Fruit fly (Drosophila melanogaster) whole organism, wandering third instar larva: ENCODE measurements around the gene rost.

Experiments
- Hnf4 ChIP-seq: fragments of 200-800 bp; sonication (Bioruptor generic); optimal IDR thresholded peaks from 2 replicates; lab custom pipeline; 2016; ENCODE audit warnings: missing biosample characterization, mild to moderate bottlenecking, missing genetic modification characterization
- Myc ChIP-seq: fragments of >200 bp; optimal IDR thresholded peaks from 2 replicates; lab custom pipeline; 2017
- OdsH ChIP-seq: fragments of 200-800 bp; sonication (Bioruptor generic); optimal IDR thresholded peaks from 2 replicates; lab custom pipeline; 2016; ENCODE audit warnings: missing biosample characterization, mild to moderate bottlenecking, missing genetic modification characterization
- pan ChIP-seq: fragments of >200 bp; optimal IDR thresholded peaks from 2 replicates; lab custom pipeline; 2017

- no peak for TF ChIP-seq Myc (lab: Kevin White, UChicago)
- peak; percentile 98 for TF ChIP-seq OdsH (GFP tag; lab: Kevin White, UChicago)
- TF ChIP-seq Hnf4 = peak; percentile 97
- no peak for TF ChIP-seq pan (lab: Kevin White, UChicago)
Measured at dm6 chr2L:8984614-8985318, 4.6 kb downstream of the rost start, which contains the start of gene CG13101.
